Worm (Caenorhabditis elegans): ENCODE measurements around the gene Y22D7AL.1.
A peak's percentile ranks its signal among the peaks of the same experiment; 100 is the strongest.

Y22D7AL.1 gene

DNA sequence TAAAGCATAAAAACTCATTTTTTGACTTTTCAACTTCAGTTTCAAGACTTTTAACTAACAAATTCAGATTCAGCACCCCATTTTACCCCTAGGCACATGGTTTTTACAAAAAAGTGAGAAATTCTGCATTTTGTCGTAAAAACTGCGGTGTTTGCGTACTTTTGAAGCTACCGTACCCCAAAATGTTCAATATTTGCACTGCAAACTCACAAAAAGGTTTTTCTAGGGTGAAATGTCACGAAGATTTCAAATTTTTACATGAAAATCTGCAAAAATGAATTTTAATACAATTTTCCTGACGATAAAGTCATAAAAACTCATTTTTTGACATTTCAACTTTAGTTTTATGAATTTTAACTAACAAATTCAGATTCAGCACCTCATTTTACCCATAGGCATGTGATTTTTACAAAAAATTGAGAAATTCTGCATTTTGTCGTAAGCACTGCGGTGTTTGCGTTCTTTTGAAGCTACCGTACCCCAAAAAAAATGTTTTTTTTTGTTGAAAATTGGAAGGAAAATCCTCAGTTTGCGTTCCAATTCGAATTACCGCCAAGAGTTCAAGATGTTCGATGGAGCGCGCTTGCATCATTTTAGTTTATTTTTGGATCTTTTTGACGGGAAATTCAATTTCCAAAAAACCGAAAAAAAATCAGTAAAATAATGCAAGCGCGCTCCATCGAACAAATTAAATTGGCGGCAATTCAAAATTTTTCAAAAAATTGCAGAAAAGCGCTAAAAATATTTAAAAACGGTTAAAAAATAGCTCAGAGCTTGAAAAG lies 35.8 kb upstream of the Y22D7AL.1 start (continued):
- 0 out of 2 replicates have a peak, but pooled peaks have one; percentile 17 for TF ChIP-seq C17E4.6 (GFP tag; IDR thresholded peaks at IDR 0.05)
- TF ChIP-seq dox-1 (GFP tag; IDR thresholded peaks at IDR 0.05), result peak; percentile 48
- TF ChIP-seq let-607 (tag; optimal IDR thresholded peaks at IDR 0.05), result peak in 1 of 2 experiments; percentile 47
- no peak for TF ChIP-seq F57A8.1 (GFP tag; optimal IDR thresholded peaks at IDR 0.05)
- no peak for TF ChIP-seq nhr-80 (tag; optimal IDR thresholded peaks at IDR 0.05)
- TF ChIP-seq Y53G8AR.9 (GFP tag; conservative IDR thresholded peaks at IDR 0.05), result peak; percentile 69
- no peak for TF ChIP-seq snpc-3.4 (tag; optimal IDR thresholded peaks at IDR 0.05)
- TF ChIP-seq mxl-1 (tag; optimal IDR thresholded peaks at IDR 0.05), result peak; percentile 48
- TF ChIP-seq ZK185.1 (tag; optimal IDR thresholded peaks at IDR 0.05; ENCODE audit: poor library complexity, severe bottlenecking), result no peak
- TF ChIP-seq ceh-58 (GFP tag; IDR thresholded peaks at IDR 0.05), result no peak
- TF ChIP-seq aptf-2 (GFP tag; conservative IDR thresholded peaks at IDR 0.05), result no peak
- no peak for TF ChIP-seq xnd-1 (tag; optimal IDR thresholded peaks at IDR 0.05)
- peak; percentile 64 for TF ChIP-seq attf-5 (GFP tag; optimal IDR thresholded peaks at IDR 0.05)
- no peak for TF ChIP-seq Y53F4B.3 (GFP tag; IDR thresholded peaks at IDR 0.05)
- TF ChIP-seq madf-3 (GFP tag; IDR thresholded peaks at IDR 0.05), result no peak
- TF ChIP-seq ztf-28 (GFP tag; IDR thresholded peaks at IDR 0.05), result no peak
- TF ChIP-seq attf-6 (GFP tag; IDR thresholded peaks at IDR 0.05), result 0 out of 2 replicates have a peak, but pooled peaks have one; percentile 37
- TF ChIP-seq F10E7.11 (tag; optimal IDR thresholded peaks at IDR 0.05), result peak; percentile 93
- no peak for TF ChIP-seq T07F8.4 (tag; optimal IDR thresholded peaks at IDR 0.05)
- TF ChIP-seq cebp-2 (GFP tag; IDR thresholded peaks at IDR 0.05), result 0 out of 2 replicates have a peak, but pooled peaks have one; percentile 4
- no peak for TF ChIP-seq F23B12.7 (tag; optimal IDR thresholded peaks at IDR 0.05; ENCODE audit: insufficient read depth)
- peak; percentile 92 for TF ChIP-seq dpff-1 (tag; optimal IDR thresholded peaks at IDR 0.05)
- TF ChIP-seq sea-2 (GFP tag; IDR thresholded peaks at IDR 0.05), result no peak
- TF ChIP-seq snpc-4 (GFP tag; optimal IDR thresholded peaks at IDR 0.05), result no peak
- TF ChIP-seq snpc-4 (tag; optimal IDR thresholded peaks at IDR 0.05), result peak in 1 of 4 experiments; percentile 59
- peak; percentile 44 for TF ChIP-seq B0035.1 (tag; optimal IDR thresholded peaks at IDR 0.05)
- TF ChIP-seq ztf-3 (GFP tag; optimal IDR thresholded peaks at IDR 0.05), result peak; percentile 29
- TF ChIP-seq F49E8.2 (tag; optimal IDR thresholded peaks at IDR 0.05; ENCODE audit: insufficient read depth), result peak; percentile 83
- peak; percentile 64 for TF ChIP-seq nhr-90 (tag; optimal IDR thresholded peaks at IDR 0.05)
- TF ChIP-seq mcd-1 (GFP tag; IDR thresholded peaks at IDR 0.05), result peak; percentile 88
- TF ChIP-seq hmg-20 (GFP tag; IDR thresholded peaks at IDR 0.05), result no peak; the same call in 1 of the 2 replicates
- TF ChIP-seq somi-1 (GFP tag; optimal IDR thresholded peaks at IDR 0.05), result no peak
- TF ChIP-seq ceh-79 (tag; optimal IDR thresholded peaks at IDR 0.05), result peak; percentile 63

ce11 chrIII:1618312-1618711 lies 34.0 kb upstream of the Y22D7AL.1 start:
- TF ChIP-seq tbp1 (GFP tag; optimal IDR thresholded peaks at IDR 0.05) (no peak), mes-4 (tag; optimal IDR thresholded peaks at IDR 0.05) (no peak), ztf-25 (GFP tag; IDR thresholded peaks at IDR 0.05) (no peak), ceh-100 (GFP tag; IDR thresholded peaks at IDR 0.05) (no peak), hmg-20 (GFP tag; IDR thresholded peaks at IDR 0.05) (no peak), madf-6 (GFP tag; IDR thresholded peaks at IDR 0.05) (no peak), lsl-1 (GFP tag; optimal IDR thresholded peaks at IDR 0.05) (no peak), F52B5.7 (tag; optimal IDR thresholded peaks at IDR 0.05) (no peak), cebp-2 (GFP tag; IDR thresholded peaks at IDR 0.05) (no peak), hlh-12 (tag; optimal IDR thresholded peaks at IDR 0.05) (no peak), nhr-179 (tag; optimal IDR thresholded peaks at IDR 0.05) (no peak), nhr-120 (GFP tag; IDR thresholded peaks at IDR 0.05) (no peak), B0019.2 (GFP tag; conservative IDR thresholded peaks at IDR 0.05) (no peak), him-1 (tag; optimal IDR thresholded peaks at IDR 0.05) (no peak)
